Fruit fly (Drosophila melanogaster) whole organism, embryonic: ENCODE results near the gene amrt.

Experiments used
- Adf1 ChIP-seq: fragments of 200-800 bp; sonication (Bioruptor generic); IDR thresholded peaks from 2 replicates; pipeline ENCODE4 v1.3.6; 2022; ENCODE audit warnings: missing biosample characterization, missing genetic modification characterization
- CG10274 ChIP-seq: fragments of 200-800 bp; sonication (Bioruptor generic); optimal IDR thresholded peaks from 3 replicates; lab custom pipeline; 2017; ENCODE audit warnings: missing biosample characterization, mild to moderate bottlenecking, missing genetic modification characterization
- CG10321 ChIP-seq: fragments of 200-800 bp; sonication (Bioruptor generic); IDR thresholded peaks from 2 replicates; pipeline ENCODE4 v1.3.6; 2022; ENCODE audit warnings: missing biosample characterization, missing genetic modification characterization
- CG11247 ChIP-seq: fragments of 200-800 bp; sonication (Bioruptor generic); IDR thresholded peaks from 2 replicates; pipeline ENCODE4 v1.3.6; 2022; ENCODE audit warnings: missing biosample characterization, missing genetic modification characterization
- CG11560 ChIP-seq: fragments of 200-800 bp; sonication (Bioruptor generic); IDR thresholded peaks from 3 replicates; pipeline ENCODE4 v1.3.6; 2022; ENCODE audit warnings: missing biosample characterization, missing genetic modification characterization
- CG12769 ChIP-seq: fragments of 200-800 bp; sonication (Bioruptor generic); optimal IDR thresholded peaks from 2 replicates; lab custom pipeline; 2019; ENCODE audit warnings: missing biosample characterization, mild to moderate bottlenecking, missing genetic modification characterization, moderate library complexity
- CG13296 ChIP-seq: fragments of 200-800 bp; sonication (Bioruptor generic); optimal IDR thresholded peaks from 3 replicates; lab custom pipeline; 2018; ENCODE audit warnings: missing biosample characterization, mild to moderate bottlenecking, missing genetic modification characterization
- CG1602 ChIP-seq: fragments of 200-800 bp; sonication (Bioruptor generic); optimal IDR thresholded peaks from 3 replicates; lab custom pipeline; 2016; ENCODE audit warnings: missing biosample characterization, missing genetic modification characterization
- CG16863 ChIP-seq: fragments of 200-800 bp; sonication (Bioruptor generic); optimal IDR thresholded peaks from 3 replicates; lab custom pipeline; 2016; ENCODE audit warnings: missing biosample characterization, missing genetic modification characterization
- CG2120 ChIP-seq: fragments of 200-800 bp; sonication (Bioruptor generic); optimal IDR thresholded peaks from 3 replicates; lab custom pipeline; 2016; ENCODE audit warnings: missing biosample characterization, missing genetic modification characterization
- CG3838 ChIP-seq: fragments of 200-800 bp; sonication (Bioruptor generic); optimal IDR thresholded peaks from 3 replicates; lab custom pipeline; 2016; ENCODE audit warnings: missing biosample characterization, missing genetic modification characterization
- CG4328 ChIP-seq: fragments of 200-800 bp; sonication (Bioruptor generic); optimal IDR thresholded peaks from 3 replicates; lab custom pipeline; 2017; ENCODE audit warnings: missing biosample characterization, missing genetic modification reagents, missing genetic modification characterization
- CG4730 ChIP-seq: fragments of 200-800 bp; sonication (Bioruptor generic); IDR thresholded peaks from 2 replicates; pipeline ENCODE4 v1.3.6; 2022; ENCODE audit warnings: missing biosample characterization, missing genetic modification characterization
- CG6791 ChIP-seq: fragments of 200-800 bp; sonication (Bioruptor generic); IDR thresholded peaks from 3 replicates; pipeline ENCODE4 v1.3.6; 2022; ENCODE audit warnings: missing biosample characterization, missing genetic modification characterization; ENCODE audit not compliant: partially characterized antibody
- CG7928 ChIP-seq: fragments of 200-800 bp; sonication (Bioruptor generic); optimal IDR thresholded peaks from 2 replicates; lab custom pipeline; 2017; ENCODE audit warnings: missing biosample characterization, mild to moderate bottlenecking, missing genetic modification characterization
- CG9437 ChIP-seq: fragments of 200-800 bp; sonication (Bioruptor generic); optimal IDR thresholded peaks from 2 replicates; lab custom pipeline; 2018; ENCODE audit warnings: missing biosample characterization, mild to moderate bottlenecking, missing genetic modification characterization
- CoRest ChIP-seq: fragments of 200-800 bp; sonication (Bioruptor generic); optimal IDR thresholded peaks from 3 replicates; lab custom pipeline; 2018; ENCODE audit warnings: missing biosample characterization, mild to moderate bottlenecking, missing genetic modification characterization, moderate library complexity
- Dip2 ChIP-seq: fragments of 200-800 bp; sonication (Bioruptor generic); IDR thresholded peaks from 2 replicates; pipeline ENCODE4 v1.3.6; 2022; ENCODE audit warnings: missing biosample characterization, missing genetic modification characterization
- Hey ChIP-seq: fragments of 200-800 bp; sonication (Bioruptor generic); optimal IDR thresholded peaks from 3 replicates; lab custom pipeline; 2018; ENCODE audit warnings: missing biosample characterization, mild to moderate bottlenecking, missing genetic modification characterization
- Hmx ChIP-seq: fragments of 200-800 bp; sonication (Bioruptor generic); optimal IDR thresholded peaks from 2 replicates; lab custom pipeline; 2016; ENCODE audit warnings: missing biosample characterization, missing genetic modification characterization
- Hr51 ChIP-seq, 2 experiments: fragments of 200-800 bp; sonication (Bioruptor generic); optimal IDR thresholded peaks; 2 replicates in 1 of 2; 3 replicates in 1 of 2; lab custom pipeline; 2016 to 2018; ENCODE audit warnings: missing biosample characterization in 2 of 2, missing genetic modification characterization in 2 of 2, mild to moderate bottlenecking in 1 of 2, moderate library complexity in 1 of 2
- Hsf ChIP-seq: fragments of 200-800 bp; sonication (Bioruptor generic); optimal IDR thresholded peaks from 3 replicates; lab custom pipeline; 2016; ENCODE audit warnings: missing biosample characterization, missing genetic modification characterization
- Lhr ChIP-seq: fragments of 200-800 bp; sonication (Bioruptor generic); optimal IDR thresholded peaks from 3 replicates; lab custom pipeline; 2017; ENCODE audit warnings: mild to moderate bottlenecking, missing biosample characterization, missing genetic modification reagents, missing genetic modification characterization
- Med ChIP-seq: fragments of 200-800 bp; sonication (Bioruptor generic); peaks from one replicate; lab custom pipeline; 2016; ENCODE audit warnings: missing biosample characterization, missing genetic modification characterization, mild to moderate bottlenecking, inconsistent platforms, moderate library complexity
- Meics ChIP-seq: fragments of 200-800 bp; sonication (Bioruptor generic); optimal IDR thresholded peaks from 2 replicates; lab custom pipeline; 2017; ENCODE audit warnings: missing biosample characterization, mild to moderate bottlenecking, missing genetic modification characterization
- Nf-YC ChIP-seq: fragments of 200-800 bp; optimal IDR thresholded peaks from 3 replicates; lab custom pipeline; 2019; ENCODE audit warnings: missing biosample characterization, mild to moderate bottlenecking, missing genetic modification characterization, moderate library complexity
- Six4 ChIP-seq: fragments of 200-800 bp; sonication (Bioruptor generic); optimal IDR thresholded peaks from 2 replicates; lab custom pipeline; 2016; ENCODE audit warnings: missing biosample characterization, missing genetic modification characterization
- Spps ChIP-seq: fragments of 200-800 bp; sonication (Bioruptor generic); optimal IDR thresholded peaks from 2 replicates; lab custom pipeline; 2018; ENCODE audit warnings: missing biosample characterization, mild to moderate bottlenecking, missing genetic modification characterization
- ara ChIP-seq: fragments of 200-800 bp; sonication (Bioruptor generic); IDR thresholded peaks from 2 replicates; pipeline ENCODE4 v1.3.6; 2022; ENCODE audit warnings: missing biosample characterization, missing genetic modification characterization
- ash1 ChIP-seq: fragments of 200-800 bp; sonication (Bioruptor generic); optimal IDR thresholded peaks from 2 replicates; lab custom pipeline; 2018; ENCODE audit warnings: missing biosample characterization, mild to moderate bottlenecking, missing genetic modification characterization
- caup ChIP-seq: fragments of 200-800 bp; sonication (Bioruptor generic); optimal IDR thresholded peaks from 3 replicates; lab custom pipeline; 2017; ENCODE audit warnings: missing biosample characterization, mild to moderate bottlenecking, missing genetic modification characterization, moderate library complexity; ENCODE audit not compliant: severe bottlenecking
- fd3F ChIP-seq: fragments of 200-800 bp; sonication (Bioruptor generic); optimal IDR thresholded peaks from 2 replicates; lab custom pipeline; 2018; ENCODE audit warnings: missing biosample characterization, mild to moderate bottlenecking, missing genetic modification characterization, moderate library complexity
- gcm ChIP-seq: fragments of 200-800 bp; sonication (Bioruptor generic); optimal IDR thresholded peaks from 2 replicates; lab custom pipeline; 2019; ENCODE audit warnings: missing biosample characterization, mild to moderate bottlenecking, missing genetic modification characterization, moderate library complexity
- gem ChIP-seq: fragments of 200-800 bp; sonication (Bioruptor generic); optimal IDR thresholded peaks from 2 replicates; lab custom pipeline; 2019; ENCODE audit warnings: missing biosample characterization, mild to moderate bottlenecking, missing genetic modification characterization, moderate library complexity
- gro ChIP-seq: fragments of 200-800 bp; sonication (Bioruptor generic); optimal IDR thresholded peaks from 2 replicates; lab custom pipeline; 2016; ENCODE audit warnings: missing biosample characterization, missing genetic modification characterization
- h ChIP-seq: fragments of >200 bp; optimal IDR thresholded peaks from 2 replicates; lab custom pipeline; 2017
- her ChIP-seq: fragments of 200-800 bp; sonication (Bioruptor generic); optimal IDR thresholded peaks from 2 replicates; lab custom pipeline; 2016; ENCODE audit warnings: missing biosample characterization, missing genetic modification characterization
- hkb ChIP-seq, 2 experiments: fragments of 200-800 bp in 1 of 2; fragments of >200 bp in 1 of 2; sonication (Bioruptor generic) in 1 of 2; IDR thresholded peaks in 1 of 2; optimal IDR thresholded peaks in 1 of 2; 2 replicates each; pipeline versions ENCODE4 v1.3.6 to Lab custom; 2017 to 2022; ENCODE audit warnings: missing biosample characterization in 1 of 2, missing genetic modification characterization in 1 of 2
- ind ChIP-seq: fragments of 200-800 bp; sonication (Bioruptor generic); optimal IDR thresholded peaks from 3 replicates; lab custom pipeline; 2016; ENCODE audit warnings: missing biosample characterization, missing genetic modification characterization
- lbe ChIP-seq: fragments of 200-800 bp; sonication (Bioruptor generic); optimal IDR thresholded peaks from 2 replicates; lab custom pipeline; 2016; ENCODE audit warnings: missing biosample characterization, mild to moderate bottlenecking, missing genetic modification characterization
- lmd ChIP-seq: fragments of 200-800 bp; sonication (Bioruptor generic); IDR thresholded peaks from 2 replicates; pipeline ENCODE4 v1.3.6; 2022; ENCODE audit warnings: missing biosample characterization, missing genetic modification characterization
- nerfin-2 ChIP-seq: fragments of 200-800 bp; sonication (Bioruptor generic); IDR thresholded peaks from 2 replicates; pipeline ENCODE4 v1.3.6; 2022; ENCODE audit warnings: missing biosample characterization, missing genetic modification characterization; ENCODE audit not compliant: partially characterized antibody
- pb ChIP-seq: fragments of 200-800 bp; sonication (Bioruptor generic); optimal IDR thresholded peaks from 3 replicates; lab custom pipeline; 2016; ENCODE audit warnings: missing biosample characterization, missing genetic modification characterization
- sc ChIP-seq, 3 experiments: fragments of >200 bp in 2 of 3; fragments of 200-800 bp in 1 of 3; sonication (Bioruptor generic) in 1 of 3; optimal IDR thresholded peaks; 2 replicates in 2 of 3; 3 replicates in 1 of 3; lab custom pipeline; 2017; ENCODE audit warnings: mild to moderate bottlenecking in 1 of 3, missing biosample characterization in 1 of 3, missing genetic modification characterization in 1 of 3, missing genetic modification reagents in 1 of 3
- sug ChIP-seq: fragments of 200-800 bp; optimal IDR thresholded peaks from 2 replicates; lab custom pipeline; 2019; ENCODE audit warnings: missing biosample characterization, mild to moderate bottlenecking, missing genetic modification characterization, moderate library complexity
- tx ChIP-seq: fragments of 200-800 bp; sonication (Bioruptor generic); optimal IDR thresholded peaks from 2 replicates; lab custom pipeline; 2016; ENCODE audit warnings: missing biosample characterization, missing genetic modification characterization
- wdn ChIP-seq: fragments of 200-800 bp; sonication (Bioruptor generic); IDR thresholded peaks from 2 replicates; pipeline ENCODE4 v1.3.6; 2022; ENCODE audit warnings: missing biosample characterization, missing genetic modification characterization
- wor ChIP-seq: fragments of 200-800 bp; sonication (Bioruptor generic); IDR thresholded peaks from 2 replicates; pipeline ENCODE4 v1.3.6; 2022; ENCODE audit warnings: missing biosample characterization, missing genetic modification characterization
- zen ChIP-seq: fragments of 200-800 bp; sonication (Bioruptor generic); optimal IDR thresholded peaks from 3 replicates; lab custom pipeline; 2018; ENCODE audit warnings: missing biosample characterization, mild to moderate bottlenecking, missing genetic modification characterization, moderate library complexity

amrt gene

dm6 chrX:13788973-13789682, 6.9 kb downstream of the amrt start (continued):
- TF ChIP-seq CG11560 (tag; lab: Robert Waterston, UW) (no peak), Hmx (GFP tag; lab: Kevin White, UChicago) (no peak), CG12769 (tag; lab: Kevin White, UChicago) (peak; percentile 43), CG3838 (no peak), wor (GFP tag; lab: Robert Waterston, UW) (no peak), CG10321 (GFP tag; lab: Robert Waterston, UW) (no peak), Dip2 (no peak), lmd (GFP tag; lab: Robert Waterston, UW) (peak; percentile 44; the same call in 1 of the 2 replicates), wdn (no peak), lbe (GFP tag; lab: Kevin White, UChicago) (no peak), Spps (tag; lab: Kevin White, UChicago) (no peak), CG1602 (GFP tag; lab: Kevin White, UChicago) (no peak), pb (GFP tag; lab: Kevin White, UChicago) (no peak), nerfin-2 (no peak), Lhr (GFP tag; lab: Kevin White, UChicago) (no peak), Med (GFP tag; lab: Kevin White, UChicago) (peak; percentile 81), CG9437 (GFP tag; lab: Kevin White, UChicago) (no peak), gro (no peak), h (lab: Kevin White, UChicago) (no peak), CG2120 (GFP tag; lab: Kevin White, UChicago) (peak; percentile 58), CG16863 (GFP tag; lab: Kevin White, UChicago) (peak; percentile 17), fd3F (GFP tag; lab: Kevin White, UChicago) (no peak), CG11247 (GFP tag; lab: Robert Waterston, UW) (no peak), gcm (GFP tag; lab: Kevin White, UChicago) (no peak), sc (optimal IDR thresholded peaks at IDR 0.05; lab: Kevin White, UChicago) (no peak), sc (GFP tag; optimal IDR thresholded peaks at IDR 0.05; lab: Kevin White, UChicago) (no peak), Adf1 (GFP tag; lab: Robert Waterston, UW) (no peak), ash1 (GFP tag; lab: Kevin White, UChicago) (no peak), tx (GFP tag; lab: Kevin White, UChicago) (no peak), Hr51 (GFP tag; optimal IDR thresholded peaks at IDR 0.05; lab: Kevin White, UChicago) (peak in 1 of 2 experiments; percentile 50), Nf-YC (peak; percentile 28), CG4730 (GFP tag; lab: Robert Waterston, UW) (no peak), zen (no peak), gem (tag; lab: Kevin White, UChicago) (peak; percentile 61), Six4 (GFP tag; lab: Kevin White, UChicago) (no peak), ind (peak; percentile 35), Hsf (GFP tag; lab: Kevin White, UChicago) (peak; percentile 33), her (GFP tag; lab: Kevin White, UChicago) (no peak), Meics (GFP tag; lab: Kevin White, UChicago) (peak; percentile 35), CG7928 (no peak), Hey (tag; lab: Kevin White, UChicago) (no peak), CG6791 (GFP tag; lab: Robert Waterston, UW) (no peak), ara (GFP tag; lab: Robert Waterston, UW) (no peak), hkb (optimal IDR thresholded peaks at IDR 0.05; lab: Kevin White, UChicago) (no peak), hkb (GFP tag; IDR thresholded peaks at IDR 0.05; lab: Robert Waterston, UW) (0 out of 2 replicates have a peak, but pooled peaks have one; percentile 14), CG13296 (GFP tag; lab: Kevin White, UChicago) (no peak), caup (GFP tag; lab: Kevin White, UChicago) (peak; percentile 14), CoRest (tag; lab: Kevin White, UChicago) (peak; percentile 15), sug (peak; percentile 20), CG10274 (GFP tag; lab: Kevin White, UChicago) (no peak), CG4328 (GFP tag; lab: Kevin White, UChicago) (no peak)
